Worm (Caenorhabditis elegans): ENCODE results near the gene viro-2.

Gene viro-2

DNA sequence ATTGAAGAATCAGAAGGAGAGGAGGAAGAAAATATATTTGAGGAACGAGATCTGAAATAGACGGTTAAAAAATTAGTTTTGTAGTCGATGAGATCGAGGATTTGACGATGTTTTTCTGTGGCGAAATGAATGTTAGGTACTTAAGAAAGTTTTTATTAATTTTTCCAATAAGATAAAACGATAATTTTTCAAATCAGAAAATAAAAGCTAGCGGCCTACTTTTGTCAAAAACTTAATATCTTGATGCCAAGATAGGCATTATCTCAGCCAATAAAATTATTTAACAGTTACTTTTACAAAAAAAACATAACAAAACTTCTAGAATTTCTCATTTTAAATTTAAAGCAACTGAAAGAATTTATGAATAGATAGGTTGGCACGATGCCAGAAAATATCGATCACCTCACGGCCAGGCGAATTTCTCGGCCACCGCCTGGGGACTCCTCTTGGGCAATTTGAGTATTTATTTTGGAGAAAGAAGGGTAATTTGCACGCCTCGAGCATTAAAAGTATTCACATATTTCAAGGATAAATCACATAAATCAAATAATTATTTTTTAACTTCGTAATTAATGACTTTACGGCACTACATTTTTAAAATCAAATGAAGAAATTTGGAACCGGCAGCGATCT lies 40.9 kb upstream of the viro-2 start, which contains the start of gene fubl-2:
fubl-2 (minus strand) TSS at position 51 of the 633 bp plus-strand sequence.
- TF ChIP-seq ceh-31 (tag; optimal IDR thresholded peaks at IDR 0.05) (peak; percentile 90), pqm-1 (tag; optimal IDR thresholded peaks at IDR 0.05) (no peak), syd-9 (tag; optimal IDR thresholded peaks at IDR 0.05) (no peak), ceh-24 (tag; optimal IDR thresholded peaks at IDR 0.05) (no peak), ama-1 (optimal IDR thresholded peaks at IDR 0.05) (no peak), pros-1 (tag; optimal IDR thresholded peaks at IDR 0.05) (no peak), hlh-8 (tag; optimal IDR thresholded peaks at IDR 0.05) (peak; percentile 6), elt-2 (tag; optimal IDR thresholded peaks at IDR 0.05) (peak; percentile 48), eyg-1 (tag; optimal IDR thresholded peaks at IDR 0.05) (no peak), madf-2 (tag; optimal IDR thresholded peaks at IDR 0.05) (no peak), pax-1 (tag; optimal IDR thresholded peaks at IDR 0.05) (no peak), tbx-7 (tag; optimal IDR thresholded peaks at IDR 0.05) (peak; percentile 54), ceh-34 (tag; optimal IDR thresholded peaks at IDR 0.05) (peak; percentile 34), nhr-232 (tag; optimal IDR thresholded peaks at IDR 0.05) (no peak), rnt-1 (tag; optimal IDR thresholded peaks at IDR 0.05) (peak; percentile 18), ref-2 (tag; optimal IDR thresholded peaks at IDR 0.05) (peak; percentile 15), fkh-6 (tag; optimal IDR thresholded peaks at IDR 0.05) (peak; percentile 42), npax-4 (tag; optimal IDR thresholded peaks at IDR 0.05) (no peak), sox-4 (tag; optimal IDR thresholded peaks at IDR 0.05) (no peak), unc-3 (GFP tag; conservative IDR thresholded peaks at IDR 0.05) (no peak), unc-3 (tag; optimal IDR thresholded peaks at IDR 0.05) (no peak), F13H6.1 (tag; optimal IDR thresholded peaks at IDR 0.05) (peak; percentile 3), ceh-45 (GFP tag; IDR thresholded peaks at IDR 0.05) (no peak), tbx-2 (tag; optimal IDR thresholded peaks at IDR 0.05) (no peak), sdc-2 (tag; optimal IDR thresholded peaks at IDR 0.05) (no peak), ceh-48 (tag; optimal IDR thresholded peaks at IDR 0.05) (peak; percentile 73), C08G9.2 (tag; optimal IDR thresholded peaks at IDR 0.05) (peak; percentile 79), hlh-6 (tag; optimal IDR thresholded peaks at IDR 0.05) (no peak), nfya-1 (tag; optimal IDR thresholded peaks at IDR 0.05) (no peak), ets-4 (tag; optimal IDR thresholded peaks at IDR 0.05) (peak; percentile 79), odd-2 (tag; optimal IDR thresholded peaks at IDR 0.05) (no peak), T23F11.4 (GFP tag; optimal IDR thresholded peaks at IDR 0.05) (no peak), ceh-9 (tag; optimal IDR thresholded peaks at IDR 0.05) (no peak), dmd-4 (tag; optimal IDR thresholded peaks at IDR 0.05; ENCODE audit: borderline replicate concordance) (no peak), unc-42 (tag; optimal IDR thresholded peaks at IDR 0.05) (peak; percentile 16), zip-5 (tag; optimal IDR thresholded peaks at IDR 0.05) (peak; percentile 42), mec-3 (tag; optimal IDR thresholded peaks at IDR 0.05; ENCODE audit: borderline replicate concordance) (no peak), unc-55 (GFP tag; optimal IDR thresholded peaks at IDR 0.05) (no peak), ceh-2 (tag; optimal IDR thresholded peaks at IDR 0.05) (peak; percentile 82), ttx-3 (tag; optimal IDR thresholded peaks at IDR 0.05) (no peak), hlh-13 (GFP tag; optimal IDR thresholded peaks at IDR 0.05) (no peak), fax-1 (tag; optimal IDR thresholded peaks at IDR 0.05) (peak; percentile 18), ceh-18 (tag; optimal IDR thresholded peaks at IDR 0.05) (no peak), K02D7.2 (tag; optimal IDR thresholded peaks at IDR 0.05) (no peak), ahr-1 (tag; optimal IDR thresholded peaks at IDR 0.05) (no peak), gmeb-2 (tag; optimal IDR thresholded peaks at IDR 0.05) (no peak), lin-11 (tag; optimal IDR thresholded peaks at IDR 0.05) (no peak), Y22D7AL.16 (tag; optimal IDR thresholded peaks at IDR 0.05) (no peak), hlh-30 (tag; optimal IDR thresholded peaks at IDR 0.05; ENCODE audit: insufficient read depth) (no peak)

Data from whole organism, late embryonic.